Worm (Caenorhabditis elegans) whole organism, L1 larva: ENCODE measurements around the gene snx-13.

Source experiments
- C04F5.9 ChIP-seq: sonication (generic microtip); optimal IDR thresholded peaks from 2 replicates; lab custom pipeline; 2016; ENCODE audit warnings: missing genetic modification characterization, missing compliant biosample characterization
- C34B4.2 ChIP-seq: sonication (generic microtip); optimal IDR thresholded peaks from 2 replicates; lab custom pipeline; 2017; ENCODE audit warnings: mild to moderate bottlenecking, missing genetic modification characterization, missing compliant biosample characterization
- F16B12.6 ChIP-seq: fragments of 150-350 bp; optimal IDR thresholded peaks from 2 replicates; lab custom pipeline; 2014; ENCODE audit warnings: missing biosample characterization, missing genetic modification characterization
- blmp-1 ChIP-seq: fragments of 150-350 bp; optimal IDR thresholded peaks from 2 replicates; lab custom pipeline; 2014; ENCODE audit warnings: missing biosample characterization, missing genetic modification characterization
- ceh-63 ChIP-seq: fragments of 200-800 bp; sonication (Bioruptor generic); optimal IDR thresholded peaks from 2 replicates; lab custom pipeline; 2018; ENCODE audit warnings: mild to moderate bottlenecking, missing genetic modification characterization, missing compliant biosample characterization
- ceh-82 ChIP-seq, 3 experiments: fragments of 150-350 bp in 1 of 3; sonication (generic microtip) in 2 of 3; optimal IDR thresholded peaks; 2 replicates each; lab custom pipeline; 2014 to 2017; ENCODE audit warnings: missing biosample characterization in 3 of 3, missing genetic modification characterization in 3 of 3
- ceh-88 ChIP-seq: fragments of 200-800 bp; sonication (Bioruptor generic); IDR thresholded peaks from 2 replicates; pipeline ENCODE4 v1.3.6; 2022; ENCODE audit warnings: missing genetic modification characterization, missing compliant biosample characterization
- ceh-90 ChIP-seq: sonication (generic microtip); optimal IDR thresholded peaks from 2 replicates; lab custom pipeline; 2016; ENCODE audit warnings: missing genetic modification characterization, missing compliant biosample characterization
- ces-1 ChIP-seq: fragments of 150-350 bp; optimal IDR thresholded peaks from 2 replicates; lab custom pipeline; 2014; ENCODE audit warnings: missing biosample characterization, missing genetic modification reagents, missing genetic modification characterization
- efl-1 ChIP-seq, 4 experiments: fragments of 150-350 bp; optimal IDR thresholded peaks in 3 of 4; peaks in 1 of 4; 1 replicate in 1 of 4; 2 replicates in 3 of 4; lab custom pipeline; 2014; ENCODE audit warnings: missing biosample characterization in 2 of 4, missing genetic modification characterization in 2 of 4, missing genetic modification reagents in 2 of 4
- efl-3 ChIP-seq: fragments of 200-800 bp; sonication (Bioruptor generic); optimal IDR thresholded peaks from 2 replicates; lab custom pipeline; 2018; ENCODE audit warnings: mild to moderate bottlenecking, missing genetic modification characterization, missing compliant biosample characterization
- egl-13 ChIP-seq: sonication (generic microtip); optimal IDR thresholded peaks from 2 replicates; lab custom pipeline; 2016; ENCODE audit warnings: missing genotype, missing genetic modification reagents, missing genetic modification characterization, missing compliant biosample characterization
- ets-5 ChIP-seq: fragments of 200-800 bp; sonication (Bioruptor generic); IDR thresholded peaks from 2 replicates; pipeline ENCODE4 v1.3.6; 2022; ENCODE audit warnings: missing genetic modification characterization, missing compliant biosample characterization
- fkh-10 ChIP-seq: sonication (generic microtip); optimal IDR thresholded peaks from 2 replicates; lab custom pipeline; 2017; ENCODE audit warnings: missing biosample characterization, missing genetic modification reagents, missing genetic modification characterization
- fos-1 ChIP-seq: fragments of 150-350 bp; optimal IDR thresholded peaks from 2 replicates; lab custom pipeline; 2014; ENCODE audit warnings: missing biosample characterization, missing genetic modification characterization
- grh-1 ChIP-seq: fragments of 200-800 bp; sonication (Bioruptor generic); IDR thresholded peaks from 2 replicates; pipeline ENCODE4 v1.3.6; 2022; ENCODE audit warnings: missing genetic modification reagents, missing genetic modification characterization, missing compliant biosample characterization
- hlh-17 ChIP-seq: fragments of 200-800 bp; sonication (Bioruptor generic); optimal IDR thresholded peaks from 2 replicates; lab custom pipeline; 2018; ENCODE audit warnings: missing genetic modification characterization, mild to moderate bottlenecking, missing compliant biosample characterization, moderate library complexity, borderline replicate concordance
- hlh-4 ChIP-seq: sonication (generic microtip); optimal IDR thresholded peaks from 2 replicates; lab custom pipeline; 2016; ENCODE audit warnings: mild to moderate bottlenecking, missing genetic modification characterization, missing compliant biosample characterization
- hpl-2 ChIP-seq: fragments of 150-350 bp; optimal IDR thresholded peaks from 2 replicates; lab custom pipeline; 2014; ENCODE audit warnings: missing biosample characterization, missing genetic modification reagents, missing genetic modification characterization
- isw-1 ChIP-seq: fragments of 200-800 bp; sonication (Bioruptor generic); IDR thresholded peaks from 2 replicates; pipeline ENCODE4 v1.3.6; 2022; ENCODE audit warnings: missing genetic modification characterization, missing compliant biosample characterization
- lin-14 ChIP-seq: fragments of 200-800 bp; sonication (Bioruptor generic); optimal IDR thresholded peaks from 2 replicates; lab custom pipeline; 2018; ENCODE audit warnings: mild to moderate bottlenecking, missing genetic modification characterization, moderate library complexity, missing compliant biosample characterization
- lin-15B ChIP-seq: fragments of 150-350 bp; sonication (generic microtip); optimal IDR thresholded peaks from 3 replicates; lab custom pipeline; 2014; ENCODE audit warnings: missing biosample characterization, missing genetic modification characterization
- mef-2 ChIP-seq: fragments of 150-350 bp; optimal IDR thresholded peaks from 2 replicates; lab custom pipeline; 2014; ENCODE audit warnings: missing biosample characterization, missing genetic modification characterization
- nhr-19 ChIP-seq: fragments of 200-800 bp; sonication (Bioruptor generic); conservative IDR thresholded peaks from 2 replicates; pipeline ENCODE4 v1.3.6; 2022; ENCODE audit warnings: missing genetic modification characterization, missing compliant biosample characterization
- nhr-20 ChIP-seq: sonication (generic microtip); optimal IDR thresholded peaks from 2 replicates; lab custom pipeline; 2016; ENCODE audit warnings: mild to moderate bottlenecking, missing genetic modification characterization, missing compliant biosample characterization
- nhr-71 ChIP-seq: sonication (generic microtip); optimal IDR thresholded peaks from 2 replicates; lab custom pipeline; 2016; ENCODE audit warnings: mild to moderate bottlenecking, missing genetic modification characterization, moderate library complexity, missing compliant biosample characterization
- pag-3 ChIP-seq: sonication (generic microtip); optimal IDR thresholded peaks from 2 replicates; lab custom pipeline; 2017; ENCODE audit warnings: missing genetic modification characterization, mild to moderate bottlenecking, missing compliant biosample characterization, antibody characterized with exemption, borderline replicate concordance; ENCODE audit not compliant: insufficient read depth
- pqm-1 ChIP-seq: sonication (generic microtip); optimal IDR thresholded peaks from 3 replicates; lab custom pipeline; 2017; ENCODE audit warnings: missing biosample characterization, missing genetic modification characterization
- skn-1 ChIP-seq: fragments of 150-350 bp; optimal IDR thresholded peaks from 2 replicates; lab custom pipeline; 2014; ENCODE audit warnings: missing biosample characterization, missing genetic modification characterization
- snpc-4 ChIP-seq: fragments of 150-350 bp; optimal IDR thresholded peaks from 2 replicates; lab custom pipeline; 2014; ENCODE audit warnings: missing biosample characterization, missing genetic modification characterization
- sptf-1 ChIP-seq: fragments of 150-350 bp; optimal IDR thresholded peaks from 2 replicates; lab custom pipeline; 2014; ENCODE audit warnings: missing biosample characterization, missing genetic modification characterization
- sup-37 ChIP-seq: fragments of 200-800 bp; sonication (Bioruptor generic); optimal IDR thresholded peaks from 2 replicates; lab custom pipeline; 2018; ENCODE audit warnings: mild to moderate bottlenecking, missing genetic modification characterization, missing compliant biosample characterization
- swsn-7 ChIP-seq: sonication (generic microtip); optimal IDR thresholded peaks from 2 replicates; lab custom pipeline; 2016; ENCODE audit warnings: missing genetic modification characterization, missing compliant biosample characterization
- tlp-1 ChIP-seq: fragments of 150-350 bp; optimal IDR thresholded peaks from 2 replicates; lab custom pipeline; 2014; ENCODE audit warnings: missing biosample characterization, missing genetic modification characterization
- unc-30 ChIP-seq: sonication (generic microtip); optimal IDR thresholded peaks from 2 replicates; lab custom pipeline; 2017; ENCODE audit warnings: missing biosample characterization, missing genetic modification characterization
- unc-62 ChIP-seq: fragments of 150-350 bp; optimal IDR thresholded peaks from 2 replicates; lab custom pipeline; 2014; ENCODE audit warnings: missing biosample characterization, missing genetic modification reagents, missing genetic modification characterization
- unc-86 ChIP-seq: sonication (generic microtip); optimal IDR thresholded peaks from 2 replicates; lab custom pipeline; 2016; ENCODE audit warnings: missing genetic modification characterization, missing compliant biosample characterization
- unc-98 ChIP-seq: fragments of 200-800 bp; sonication (Bioruptor generic); IDR thresholded peaks from 2 replicates; pipeline ENCODE4 v1.3.6; 2022; ENCODE audit warnings: missing genetic modification characterization, missing compliant biosample characterization
- xbp-1 ChIP-seq: sonication (generic microtip); optimal IDR thresholded peaks from 2 replicates; lab custom pipeline; 2016; ENCODE audit warnings: missing genetic modification characterization, missing compliant biosample characterization
- zip-4 ChIP-seq: fragments of 200-800 bp; sonication (Bioruptor generic); optimal IDR thresholded peaks from 2 replicates; lab custom pipeline; 2018; ENCODE audit warnings: mild to moderate bottlenecking, missing genetic modification characterization, moderate library complexity, missing compliant biosample characterization
- ztf-11 ChIP-seq, 2 experiments: sonication (generic microtip); optimal IDR thresholded peaks; 2 replicates each; lab custom pipeline; 2016 to 2017; ENCODE audit warnings: missing genetic modification characterization in 2 of 2, missing biosample characterization in 1 of 2, missing compliant biosample characterization in 1 of 2
- ztf-4 ChIP-seq: fragments of 150-350 bp; optimal IDR thresholded peaks from 2 replicates; lab custom pipeline; 2014; ENCODE audit warnings: missing biosample characterization, missing genetic modification characterization

The snx-13 gene

DNA sequence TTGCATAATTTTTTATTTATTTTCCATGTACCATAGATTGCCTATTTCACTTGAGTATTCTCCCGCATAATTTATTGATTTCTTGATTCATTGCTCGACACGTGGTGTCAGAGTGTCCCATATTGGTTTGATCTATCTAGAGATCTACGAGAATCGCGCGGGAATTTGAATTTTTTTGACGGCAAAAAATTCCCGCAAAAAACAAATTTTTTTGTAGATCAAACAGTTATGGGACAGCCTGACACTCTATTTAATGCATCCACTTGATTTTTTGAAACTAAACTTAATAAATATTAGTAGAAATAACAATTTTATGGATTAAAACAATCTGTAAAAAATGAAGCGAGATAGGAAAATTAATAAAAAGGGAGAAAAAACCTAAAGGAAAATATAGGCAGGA is 38.7 kb upstream of the snx-13 start:
- TF ChIP-seq efl-1 (optimal IDR thresholded peaks at IDR 0.05; lab: Kevin White, UChicago), result no peak
- no peak for TF ChIP-seq efl-1 (GFP tag; optimal IDR thresholded peaks at IDR 0.05 in 1 of 2; lab: Kevin White, UChicago)
- TF ChIP-seq unc-86 (tag; lab: Kevin White, UChicago), result no peak
- no peak for TF ChIP-seq snpc-4 (tag; lab: Kevin White, UChicago)
- no peak for TF ChIP-seq unc-62 (GFP tag; lab: Kevin White, UChicago)
- TF ChIP-seq sup-37 (GFP tag; lab: Kevin White, UChicago), result no peak
- no peak for TF ChIP-seq nhr-20 (tag; lab: Kevin White, UChicago)
- no peak for TF ChIP-seq egl-13 (tag; lab: Kevin White, UChicago)
- TF ChIP-seq tlp-1 (tag; lab: Kevin White, UChicago), result no peak
- TF ChIP-seq ceh-88 (GFP tag; lab: Robert Waterston, UW), result no peak
- no peak for TF ChIP-seq zip-4 (GFP tag; lab: Kevin White, UChicago)
- no peak for TF ChIP-seq skn-1 (tag; lab: Kevin White, UChicago)
- TF ChIP-seq ceh-63 (GFP tag; lab: Kevin White, UChicago), result no peak
- no peak for TF ChIP-seq unc-30 (tag; lab: Kevin White, UChicago)
- TF ChIP-seq pag-3 (tag; lab: Kevin White, UChicago), result no peak
- TF ChIP-seq, all 84 proteins: peak for 0

DNA sequence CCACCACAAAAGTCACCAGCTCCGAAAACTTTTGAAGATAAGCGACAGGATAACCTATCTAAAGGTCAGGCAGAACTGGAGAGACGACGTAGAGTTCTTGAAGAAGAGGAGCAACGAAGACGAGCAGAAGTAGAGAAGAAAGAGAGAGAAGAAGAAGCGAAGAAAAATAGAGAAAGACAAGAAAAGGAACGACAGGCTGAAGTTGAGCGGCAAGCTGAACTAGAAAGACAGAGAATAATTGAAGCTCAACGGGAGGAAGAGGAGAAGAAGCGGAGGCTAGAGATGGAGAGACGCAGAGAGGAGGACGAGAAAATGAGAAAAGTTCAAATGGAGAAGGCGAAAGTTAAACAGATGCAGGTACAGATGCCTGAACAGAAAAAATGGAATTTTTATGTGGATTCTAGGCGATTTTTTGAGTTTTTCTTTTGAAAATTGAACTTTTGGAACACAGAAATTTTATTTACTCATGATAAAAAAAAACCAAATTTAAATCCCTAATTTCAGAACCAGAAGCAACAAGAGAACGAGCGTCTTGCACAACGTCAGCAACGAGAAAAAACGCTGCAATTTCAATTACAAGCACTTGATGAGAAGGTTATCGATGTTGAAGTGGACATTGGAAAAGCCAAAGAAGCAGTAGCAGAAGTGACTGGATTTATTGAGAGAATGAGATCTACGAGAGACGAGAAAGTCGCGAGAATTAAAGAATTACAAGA is 34.0 kb upstream of the snx-13 start:
- TF ChIP-seq fkh-10 (GFP tag; lab: Kevin White, UChicago) (no peak), efl-1 (optimal IDR thresholded peaks at IDR 0.05; lab: Kevin White, UChicago) (peak in 1 of 2 experiments; percentile 16), efl-1 (GFP tag; optimal IDR thresholded peaks at IDR 0.05 in 1 of 2; lab: Kevin White, UChicago) (peak in 1 of 2 experiments; percentile 74), ets-5 (no peak), pqm-1 (tag; lab: Kevin White, UChicago) (no peak), grh-1 (GFP tag; lab: Robert Waterston, UW) (no peak), F16B12.6 (tag; lab: Kevin White, UChicago) (no peak), hlh-17 (GFP tag; lab: Kevin White, UChicago) (no peak), lin-15B (tag; lab: Kevin White, UChicago) (no peak)

DNA sequence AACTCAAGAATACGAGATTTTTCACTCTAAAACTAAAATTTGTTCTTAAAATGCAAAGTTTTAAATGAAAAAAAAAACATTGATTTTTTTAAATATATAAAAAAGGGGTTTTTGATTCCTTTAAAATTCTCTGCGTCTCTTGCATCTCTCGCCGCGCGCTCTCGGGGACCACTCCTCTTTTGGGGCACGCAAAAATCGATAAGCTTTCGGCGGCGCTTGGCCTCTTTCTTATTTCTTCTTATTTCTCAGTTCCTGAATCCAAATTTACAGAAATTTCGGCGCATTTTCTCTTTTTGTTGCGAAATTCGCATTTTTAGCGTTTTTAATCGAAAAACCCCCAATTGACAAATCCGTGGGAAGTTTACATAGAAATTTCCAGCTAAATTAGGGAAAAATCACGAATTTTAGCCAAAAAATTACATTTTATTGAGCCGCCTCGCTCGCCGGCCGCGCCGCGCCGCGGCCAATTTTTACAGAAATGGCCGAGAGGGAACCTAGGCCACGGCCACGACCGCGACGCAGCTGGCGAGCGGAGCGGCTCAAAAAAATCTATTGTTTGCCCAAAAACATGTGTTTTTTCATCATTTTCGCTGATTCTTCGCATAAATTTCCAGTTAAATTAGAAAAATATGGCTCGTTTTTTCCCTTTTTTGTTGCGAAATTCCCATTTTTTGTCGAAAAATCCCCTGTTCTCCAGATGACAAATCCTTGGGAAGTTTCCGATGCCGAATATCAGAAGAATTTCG is 31.9 kb upstream of the snx-13 start, which contains the start of gene itsn-1:
itsn-1 (plus strand) TSS at position 696 of the 746 bp plus-strand sequence.
- TF ChIP-seq pag-3 (tag; lab: Kevin White, UChicago), result no peak
- peak; percentile 26 for TF ChIP-seq lin-14 (GFP tag; lab: Kevin White, UChicago)
- TF ChIP-seq unc-98 (GFP tag; lab: Robert Waterston, UW), result 0 out of 2 replicates have a peak, but pooled peaks have one; percentile 7

DNA sequence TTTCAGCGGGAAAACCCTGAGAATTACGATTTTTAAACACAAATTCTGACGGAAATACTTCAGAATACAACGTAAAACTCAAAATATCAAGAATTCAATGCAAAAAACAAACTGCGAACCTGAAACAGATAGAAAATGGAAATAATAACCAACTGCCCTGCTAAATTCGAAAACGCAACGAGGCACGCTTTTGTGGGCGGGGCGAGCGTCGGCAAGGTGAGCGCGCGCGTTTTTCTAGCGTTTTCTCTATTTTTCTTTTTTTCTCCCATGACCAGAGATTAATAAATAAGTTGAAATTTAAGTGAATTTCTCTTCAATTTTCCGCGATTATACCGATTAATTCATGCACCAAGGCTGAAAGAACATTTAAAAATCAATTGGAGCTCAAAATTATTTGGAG is 31.3 kb upstream of the snx-13 start, which contains the start of gene uaf-2:
uaf-2 (minus strand) TSS at position 183 of the 400 bp plus-strand sequence.
- TF ChIP-seq efl-3 (no peak), grh-1 (GFP tag; lab: Robert Waterston, UW) (no peak), nhr-71 (tag; lab: Kevin White, UChicago) (peak; percentile 46), ceh-82 (tag; optimal IDR thresholded peaks at IDR 0.05; lab: Kevin White, UChicago) (peak in 2 of 3 experiments; percentile 16 to 43), sptf-1 (tag; lab: Kevin White, UChicago) (no peak), mef-2 (tag; lab: Kevin White, UChicago) (no peak), xbp-1 (tag; lab: Kevin White, UChicago) (peak; percentile 0), C34B4.2 (tag; lab: Kevin White, UChicago) (no peak), nhr-19 (GFP tag; lab: Robert Waterston, UW) (0 out of 2 replicates have a peak, but pooled peaks have one; percentile 23), ces-1 (no peak), ceh-90 (no peak), hlh-4 (tag; lab: Kevin White, UChicago) (no peak), C04F5.9 (tag; lab: Kevin White, UChicago) (no peak), swsn-7 (tag; lab: Kevin White, UChicago) (no peak), blmp-1 (tag; lab: Kevin White, UChicago) (peak; percentile 26), ztf-11 (tag; optimal IDR thresholded peaks at IDR 0.05; lab: Kevin White, UChicago) (no peak), ceh-63 (GFP tag; lab: Kevin White, UChicago) (no peak), hlh-17 (GFP tag; lab: Kevin White, UChicago) (no peak), fos-1 (tag; lab: Kevin White, UChicago) (no peak), hpl-2 (no peak), pqm-1 (tag; lab: Kevin White, UChicago) (no peak), isw-1 (GFP tag; lab: Robert Waterston, UW) (no peak), unc-30 (tag; lab: Kevin White, UChicago) (no peak), ztf-4 (tag; lab: Kevin White, UChicago) (no peak)
